Fruit fly (Drosophila melanogaster): Measurements from ENCODE around the gene CG10979.

DNA sequence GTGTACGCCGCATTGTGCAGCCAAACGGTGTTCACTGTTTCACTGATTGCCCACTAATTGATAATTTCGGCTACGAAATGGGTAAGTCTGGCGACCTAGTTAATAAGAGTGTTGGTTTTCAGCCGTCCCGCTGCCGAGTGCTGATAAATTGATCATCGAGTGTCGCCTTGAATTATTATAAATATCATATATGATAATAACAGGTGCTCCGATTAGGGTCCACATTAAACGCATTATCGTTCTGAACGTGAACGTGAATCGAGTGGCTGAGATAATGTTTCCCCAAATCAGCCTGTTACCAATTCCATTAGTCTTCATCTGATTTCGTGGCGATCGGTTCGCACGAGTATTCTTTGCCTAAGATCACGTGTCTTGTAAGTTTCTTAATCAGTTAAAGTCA lies 46.8 kb downstream of the CG10979 start:
- TF ChIP-seq lola (GFP tag; optimal IDR thresholded peaks at IDR 0.05) (no peak), pan (optimal IDR thresholded peaks at IDR 0.05) (no peak), rgr (GFP tag; optimal IDR thresholded peaks at IDR 0.05) (no peak)

Measured in whole organism, wandering third instar larva.